Worm (Caenorhabditis elegans) whole organism, L1 larva: ENCODE results near the gene kcnl-4.

Experiments used
- C04F5.9 ChIP-seq: sonication (generic microtip); optimal IDR thresholded peaks from 2 replicates; lab custom pipeline; 2016; ENCODE audit warnings: missing genetic modification characterization, missing compliant biosample characterization
- ama-1 ChIP-seq: fragments of 150-350 bp; optimal IDR thresholded peaks from 2 replicates; lab custom pipeline; 2014
- efl-1 ChIP-seq, 4 experiments: fragments of 150-350 bp; optimal IDR thresholded peaks in 3 of 4; peaks in 1 of 4; 1 replicate in 1 of 4; 2 replicates in 3 of 4; lab custom pipeline; 2014; ENCODE audit warnings: missing biosample characterization in 2 of 4, missing genetic modification characterization in 2 of 4, missing genetic modification reagents in 2 of 4
- egl-27 ChIP-seq, 2 experiments: fragments of 150-350 bp in 1 of 2; sonication (generic microtip); optimal IDR thresholded peaks; 3 replicates each; lab custom pipeline; 2017 to 2018; ENCODE audit warnings: missing biosample characterization in 2 of 2, missing genetic modification characterization in 2 of 2, missing genetic modification reagents in 2 of 2
- nhr-11 ChIP-seq: fragments of 150-350 bp; optimal IDR thresholded peaks from 2 replicates; lab custom pipeline; 2014; ENCODE audit warnings: missing biosample characterization, missing genetic modification characterization

- TF ChIP-seq egl-27 (tag; optimal IDR thresholded peaks at IDR 0.05; lab: Kevin White, UChicago) (no peak), ama-1 (lab: Kevin White, UChicago) (no peak), C04F5.9 (tag; lab: Kevin White, UChicago) (no peak), efl-1 (optimal IDR thresholded peaks at IDR 0.05; lab: Kevin White, UChicago) (no peak), efl-1 (GFP tag; optimal IDR thresholded peaks at IDR 0.05 in 1 of 2; lab: Kevin White, UChicago) (no peak), nhr-11 (tag; lab: Kevin White, UChicago) (no peak)
Observed at ce11 chrV:14504120-14504519, 26.8 kb upstream of the kcnl-4 start.
